Fruit fly (Drosophila melanogaster) whole organism, embryonic: ENCODE results near the gene CG8149.

Source experiments
- CG10431 ChIP-seq: fragments of 200-800 bp; sonication (Bioruptor generic); optimal IDR thresholded peaks from 3 replicates; lab custom pipeline; 2018; ENCODE audit warnings: missing biosample characterization, mild to moderate bottlenecking, missing genetic modification characterization
- CG10654 ChIP-seq: fragments of 200-800 bp; sonication (Bioruptor generic); optimal IDR thresholded peaks from 2 replicates; lab custom pipeline; 2016; ENCODE audit warnings: missing biosample characterization, missing genetic modification characterization
- CG11560 ChIP-seq: fragments of 200-800 bp; sonication (Bioruptor generic); IDR thresholded peaks from 3 replicates; pipeline ENCODE4 v1.3.6; 2022; ENCODE audit warnings: missing biosample characterization, missing genetic modification characterization
- CG11695 ChIP-seq: fragments of 200-800 bp; sonication (Bioruptor generic); IDR thresholded peaks from 3 replicates; pipeline ENCODE4 v1.3.6; 2022; ENCODE audit warnings: missing biosample characterization, missing genetic modification characterization
- CG12744 ChIP-seq: fragments of 200-800 bp; sonication (Bioruptor generic); optimal IDR thresholded peaks from 2 replicates; lab custom pipeline; 2016; ENCODE audit warnings: missing biosample characterization, missing genetic modification characterization
- CG13296 ChIP-seq: fragments of 200-800 bp; sonication (Bioruptor generic); optimal IDR thresholded peaks from 3 replicates; lab custom pipeline; 2018; ENCODE audit warnings: missing biosample characterization, mild to moderate bottlenecking, missing genetic modification characterization
- CG13775 ChIP-seq: fragments of 200-800 bp; sonication (Bioruptor generic); optimal IDR thresholded peaks from 3 replicates; lab custom pipeline; 2017; ENCODE audit warnings: missing biosample characterization, mild to moderate bottlenecking, missing genetic modification characterization
- CG14710 ChIP-seq: fragments of 200-800 bp; sonication (Bioruptor generic); optimal IDR thresholded peaks from 3 replicates; lab custom pipeline; 2019; ENCODE audit warnings: missing biosample characterization, mild to moderate bottlenecking, missing genetic modification characterization, moderate library complexity
- CG18011 ChIP-seq: fragments of 200-800 bp; sonication (Bioruptor generic); optimal IDR thresholded peaks from 2 replicates; lab custom pipeline; 2017; ENCODE audit warnings: missing biosample characterization, missing genetic modification characterization, mild to moderate bottlenecking, moderate library complexity, missing genotype
- CG2199 ChIP-seq: fragments of 200-800 bp; sonication (Bioruptor generic); IDR thresholded peaks from 3 replicates; pipeline ENCODE4 v1.3.6; 2022; ENCODE audit warnings: missing biosample characterization, missing genetic modification characterization
- CG2678 ChIP-seq: fragments of 200-800 bp; sonication (Bioruptor generic); optimal IDR thresholded peaks from 3 replicates; lab custom pipeline; 2019; ENCODE audit warnings: missing biosample characterization, mild to moderate bottlenecking, missing genetic modification characterization, moderate library complexity
- CG30403 ChIP-seq: fragments of 200-800 bp; sonication (Bioruptor generic); optimal IDR thresholded peaks from 3 replicates; lab custom pipeline; 2016; ENCODE audit warnings: missing biosample characterization, missing genetic modification characterization
- CG31441 ChIP-seq: fragments of 200-800 bp; sonication (Bioruptor generic); IDR thresholded peaks from 2 replicates; pipeline ENCODE4 v1.3.6; 2022; ENCODE audit warnings: missing biosample characterization, missing genetic modification characterization
- CG4328 ChIP-seq: fragments of 200-800 bp; sonication (Bioruptor generic); optimal IDR thresholded peaks from 3 replicates; lab custom pipeline; 2017; ENCODE audit warnings: missing biosample characterization, missing genetic modification reagents, missing genetic modification characterization
- CG4617 ChIP-seq: fragments of 200-800 bp; sonication (Bioruptor generic); optimal IDR thresholded peaks from 3 replicates; lab custom pipeline; 2016; ENCODE audit warnings: missing biosample characterization, missing genetic modification characterization, borderline replicate concordance
- CG4707 ChIP-seq: fragments of 200-800 bp; sonication (Bioruptor generic); optimal IDR thresholded peaks from 2 replicates; lab custom pipeline; 2018; ENCODE audit warnings: missing biosample characterization, mild to moderate bottlenecking, missing genetic modification characterization, moderate library complexity
- CG6654 ChIP-seq: fragments of 200-800 bp; sonication (Bioruptor generic); optimal IDR thresholded peaks from 2 replicates; lab custom pipeline; 2017; ENCODE audit warnings: missing biosample characterization, mild to moderate bottlenecking, missing genetic modification characterization
- CG6689 ChIP-seq: fragments of 200-800 bp; sonication (Bioruptor generic); IDR thresholded peaks from 2 replicates; pipeline ENCODE4 v1.3.6; 2022; ENCODE audit warnings: missing biosample characterization, missing genetic modification characterization
- CG7786 ChIP-seq: fragments of 200-800 bp; sonication (Bioruptor generic); optimal IDR thresholded peaks from 2 replicates; lab custom pipeline; 2016; ENCODE audit warnings: missing biosample characterization, missing genetic modification characterization
- CG7839 ChIP-seq: fragments of 200-800 bp; sonication (Bioruptor generic); optimal IDR thresholded peaks from 3 replicates; lab custom pipeline; 2018; ENCODE audit warnings: missing biosample characterization, mild to moderate bottlenecking, missing genetic modification characterization, moderate library complexity
- CG8478 ChIP-seq: fragments of >200 bp; optimal IDR thresholded peaks from 2 replicates; lab custom pipeline; 2018
- Ets97D ChIP-seq: fragments of 200-800 bp; sonication (Bioruptor generic); optimal IDR thresholded peaks from 3 replicates; lab custom pipeline; 2016; ENCODE audit warnings: missing biosample characterization, missing genetic modification characterization
- GATAe ChIP-seq: fragments of 200-800 bp; sonication (Bioruptor generic); conservative IDR thresholded peaks from 2 replicates; pipeline ENCODE4 v1.3.6; 2022; ENCODE audit warnings: missing biosample characterization, missing genetic modification characterization
- H2.0 ChIP-seq: fragments of 200-800 bp; sonication (Bioruptor generic); IDR thresholded peaks from 2 replicates; pipeline ENCODE4 v1.3.6; 2022; ENCODE audit warnings: missing biosample characterization, missing genetic modification characterization
- Lpt ChIP-seq: fragments of >200 bp; optimal IDR thresholded peaks from 2 replicates; lab custom pipeline; 2018; ENCODE audit warnings: missing biosample characterization, missing genetic modification characterization
- MTF-1 ChIP-seq: fragments of 200-800 bp; sonication (Bioruptor generic); optimal IDR thresholded peaks from 2 replicates; lab custom pipeline; 2018; ENCODE audit warnings: missing biosample characterization, mild to moderate bottlenecking, missing genetic modification characterization, borderline replicate concordance
- Nf-YA ChIP-seq: fragments of 200-800 bp; sonication (Bioruptor generic); IDR thresholded peaks from 2 replicates; pipeline ENCODE4 v1.3.6; 2022; ENCODE audit warnings: missing biosample characterization, missing genetic modification characterization
- Nf-YB ChIP-seq: fragments of 200-800 bp; sonication (Bioruptor generic); optimal IDR thresholded peaks from 3 replicates; lab custom pipeline; 2019; ENCODE audit warnings: missing biosample characterization, mild to moderate bottlenecking, missing genetic modification characterization, moderate library complexity
- Ptx1 ChIP-seq: fragments of 200-800 bp; sonication (Bioruptor generic); IDR thresholded peaks from 2 replicates; pipeline ENCODE4 v1.3.6; 2022; ENCODE audit warnings: missing biosample characterization, missing genetic modification characterization
- Sox102F ChIP-seq: fragments of 200-800 bp; sonication (Bioruptor generic); optimal IDR thresholded peaks from 2 replicates; lab custom pipeline; 2018; ENCODE audit warnings: missing biosample characterization, mild to moderate bottlenecking, missing genetic modification characterization, moderate library complexity
- Sry-β ChIP-seq: fragments of 200-800 bp; sonication (Bioruptor generic); optimal IDR thresholded peaks from 2 replicates; lab custom pipeline; 2018; ENCODE audit warnings: missing biosample characterization, mild to moderate bottlenecking, missing genetic modification characterization, moderate library complexity
- Stat92E ChIP-seq, 3 experiments: fragments of >200 bp in 2 of 3; fragments of 200-800 bp in 1 of 3; sonication (Bioruptor generic) in 1 of 3; optimal IDR thresholded peaks; 2 replicates each; lab custom pipeline; 2017 to 2019; ENCODE audit warnings: missing biosample characterization in 3 of 3, missing genetic modification characterization in 3 of 3, mild to moderate bottlenecking in 1 of 3, moderate library complexity in 1 of 3
- Taf1 ChIP-seq: fragments of 200-800 bp; sonication (Bioruptor generic); IDR thresholded peaks from 2 replicates; pipeline ENCODE4 v1.3.6; 2022; ENCODE audit warnings: missing biosample characterization, missing genetic modification characterization
- Xbp1 ChIP-seq: fragments of 200-800 bp; sonication (Bioruptor generic); optimal IDR thresholded peaks from 3 replicates; lab custom pipeline; 2016; ENCODE audit warnings: missing biosample characterization, mild to moderate bottlenecking, missing genetic modification characterization
- YL-1 ChIP-seq: fragments of 200-800 bp; sonication (Bioruptor generic); optimal IDR thresholded peaks from 3 replicates; lab custom pipeline; 2017; ENCODE audit warnings: missing biosample characterization, mild to moderate bottlenecking, missing genetic modification characterization
- chinmo ChIP-seq: fragments of 200-800 bp; sonication (Bioruptor generic); IDR thresholded peaks from 4 replicates; pipeline ENCODE4 v1.3.6; 2022; ENCODE audit warnings: missing biosample characterization, missing genetic modification characterization; ENCODE audit not compliant: partially characterized antibody
- crp ChIP-seq, 2 experiments: fragments of 200-800 bp; sonication (Bioruptor generic); optimal IDR thresholded peaks; 2 replicates in 1 of 2; 3 replicates in 1 of 2; lab custom pipeline; 2017; ENCODE audit warnings: missing biosample characterization in 2 of 2, missing genetic modification characterization in 2 of 2, mild to moderate bottlenecking in 1 of 2, moderate library complexity in 1 of 2
- dmrt11E ChIP-seq: fragments of 200-800 bp; sonication (Bioruptor generic); optimal IDR thresholded peaks from 3 replicates; lab custom pipeline; 2018; ENCODE audit warnings: missing biosample characterization, mild to moderate bottlenecking, missing genetic modification characterization, moderate library complexity
- fd3F ChIP-seq: fragments of 200-800 bp; sonication (Bioruptor generic); optimal IDR thresholded peaks from 2 replicates; lab custom pipeline; 2018; ENCODE audit warnings: missing biosample characterization, mild to moderate bottlenecking, missing genetic modification characterization, moderate library complexity
- fd64A ChIP-seq: fragments of 200-800 bp; sonication (Bioruptor generic); optimal IDR thresholded peaks from 3 replicates; lab custom pipeline; 2018; ENCODE audit warnings: missing biosample characterization, mild to moderate bottlenecking, missing genetic modification characterization
- grau ChIP-seq: fragments of 200-800 bp; optimal IDR thresholded peaks from 3 replicates; lab custom pipeline; 2019; ENCODE audit warnings: missing biosample characterization, mild to moderate bottlenecking, missing genetic modification characterization, moderate library complexity
- hth ChIP-seq: fragments of >200 bp; optimal IDR thresholded peaks from 2 replicates; lab custom pipeline; 2017; ENCODE audit warnings: inconsistent platforms
- jumu ChIP-seq: fragments of 200-800 bp; sonication (Bioruptor generic); optimal IDR thresholded peaks from 3 replicates; lab custom pipeline; 2016; ENCODE audit warnings: missing biosample characterization, missing genetic modification characterization
- pum ChIP-seq: fragments of 200-800 bp; sonication (Bioruptor generic); optimal IDR thresholded peaks from 2 replicates; lab custom pipeline; 2016; ENCODE audit warnings: missing biosample characterization, missing genetic modification characterization
- sug ChIP-seq: fragments of 200-800 bp; optimal IDR thresholded peaks from 2 replicates; lab custom pipeline; 2019; ENCODE audit warnings: missing biosample characterization, mild to moderate bottlenecking, missing genetic modification characterization, moderate library complexity
- tio ChIP-seq: fragments of 200-800 bp; sonication (Bioruptor generic); optimal IDR thresholded peaks from 2 replicates; lab custom pipeline; 2017; ENCODE audit warnings: missing biosample characterization, missing genetic modification characterization, inconsistent platforms
- trh ChIP-seq: fragments of 200-800 bp; sonication (Bioruptor generic); optimal IDR thresholded peaks from 2 replicates; lab custom pipeline; 2016; ENCODE audit warnings: missing biosample characterization, missing genetic modification characterization
- unc-4 ChIP-seq: fragments of 200-800 bp; sonication (Bioruptor generic); IDR thresholded peaks from 2 replicates; pipeline ENCODE4 v1.3.6; 2022; ENCODE audit warnings: missing biosample characterization, missing genetic modification characterization; ENCODE audit not compliant: partially characterized antibody
- wdn ChIP-seq: fragments of 200-800 bp; sonication (Bioruptor generic); IDR thresholded peaks from 2 replicates; pipeline ENCODE4 v1.3.6; 2022; ENCODE audit warnings: missing biosample characterization, missing genetic modification characterization
- wor ChIP-seq: fragments of 200-800 bp; sonication (Bioruptor generic); IDR thresholded peaks from 2 replicates; pipeline ENCODE4 v1.3.6; 2022; ENCODE audit warnings: missing biosample characterization, missing genetic modification characterization
- zf30C ChIP-seq: fragments of 200-800 bp; sonication (Bioruptor generic); optimal IDR thresholded peaks from 3 replicates; lab custom pipeline; 2018; ENCODE audit warnings: missing biosample characterization, mild to moderate bottlenecking, missing genetic modification characterization

CG8149 gene

DNA sequence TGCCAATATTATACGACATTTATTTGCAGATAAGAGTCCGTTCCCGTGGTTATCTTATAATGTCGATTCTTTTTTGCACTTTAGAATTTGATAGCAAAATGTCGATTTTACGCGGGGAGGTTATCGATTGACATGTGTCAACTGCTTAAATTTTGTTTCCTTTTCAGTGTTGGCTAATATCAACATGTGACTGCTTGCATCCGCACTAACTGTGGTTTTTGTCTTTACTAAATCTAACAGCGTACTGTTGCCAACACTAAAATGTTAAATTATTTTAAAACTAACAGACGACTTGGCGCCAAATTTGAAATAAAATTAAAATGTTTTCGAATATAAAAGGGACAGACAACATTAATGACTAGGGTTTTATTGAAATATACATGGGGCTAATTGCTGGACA is 7.7 kb upstream of the CG8149 start (continued):
- TF ChIP-seq tio (GFP tag; lab: Kevin White, UChicago) (no peak), CG10431 (GFP tag; lab: Kevin White, UChicago) (no peak), chinmo (GFP tag; lab: Robert Waterston, UW) (peak; percentile 54; the same call in 2 of the 4 replicates), CG18011 (GFP tag; lab: Kevin White, UChicago) (peak; percentile 44), crp (GFP tag; optimal IDR thresholded peaks at IDR 0.05; lab: Kevin White, UChicago) (peak in 1 of 2 experiments; percentile 3), jumu (GFP tag; lab: Kevin White, UChicago) (peak; percentile 81), CG6654 (GFP tag; lab: Kevin White, UChicago) (no peak), CG2678 (tag; lab: Kevin White, UChicago) (peak; percentile 70), grau (tag; lab: Kevin White, UChicago) (peak; percentile 69), Ets97D (peak; percentile 99), CG7839 (tag; lab: Kevin White, UChicago) (peak; percentile 62), CG12744 (GFP tag; lab: Kevin White, UChicago) (peak; percentile 76), CG11560 (peak; percentile 75; the same call in 2 of the 3 replicates), CG11695 (no peak), Sox102F (peak; percentile 51), Nf-YB (GFP tag; lab: Kevin White, UChicago) (peak; percentile 30), MTF-1 (GFP tag; lab: Kevin White, UChicago) (no peak), pum (GFP tag; lab: Kevin White, UChicago) (peak; percentile 70), Ptx1 (peak; percentile 76), Nf-YA (GFP tag; lab: Robert Waterston, UW) (no peak), CG10654 (GFP tag; lab: Kevin White, UChicago) (peak; percentile 50), fd3F (GFP tag; lab: Kevin White, UChicago) (peak; percentile 58), CG7786 (GFP tag; lab: Kevin White, UChicago) (peak; percentile 82), CG8478 (lab: Kevin White, UChicago) (no peak), CG4328 (GFP tag; lab: Kevin White, UChicago) (peak; percentile 36), dmrt11E (tag; lab: Kevin White, UChicago) (peak; percentile 46), CG13775 (peak; percentile 89), Stat92E (GFP tag; optimal IDR thresholded peaks at IDR 0.05; lab: Kevin White, UChicago) (peak in 1 of 3 experiments; percentile 92), Lpt (GFP tag; lab: Kevin White, UChicago) (no peak), CG13296 (GFP tag; lab: Kevin White, UChicago) (peak; percentile 20), unc-4 (GFP tag; lab: Robert Waterston, UW) (peak; percentile 58), CG14710 (tag; lab: Kevin White, UChicago) (peak; percentile 86), hth (lab: Kevin White, UChicago) (no peak), CG30403 (peak; percentile 80), CG4707 (GFP tag; lab: Kevin White, UChicago) (no peak), Xbp1 (GFP tag; lab: Kevin White, UChicago) (peak; percentile 78), H2.0 (peak; percentile 62; the same call in 1 of the 2 replicates), wor (GFP tag; lab: Robert Waterston, UW) (no peak), sug (peak; percentile 87), fd64A (GFP tag; lab: Kevin White, UChicago) (no peak), CG4617 (GFP tag; lab: Kevin White, UChicago) (no peak), trh (peak; percentile 70), CG6689 (GFP tag; lab: Robert Waterston, UW) (no peak), Taf1 (GFP tag; lab: Robert Waterston, UW) (no peak; the same call in 1 of the 2 replicates), zf30C (no peak), CG31441 (GFP tag; lab: Robert Waterston, UW) (peak; percentile 55; the same call in 1 of the 2 replicates), wdn (GFP tag; lab: Robert Waterston, UW) (peak; percentile 46; the same call in 1 of the 2 replicates), YL-1 (GFP tag; lab: Kevin White, UChicago) (peak; percentile 34), GATAe (GFP tag; lab: Robert Waterston, UW) (no peak), Sry-β (no peak), CG2199 (GFP tag; lab: Robert Waterston, UW) (no peak)
